Worm (Caenorhabditis elegans) whole organism, midembryonic: ENCODE results near the gene kin-34.

ENCODE experiments used
- T22C8.4 ChIP-seq: fragments of 200-800 bp; sonication (Bioruptor generic); IDR thresholded peaks from 2 replicates; pipeline ENCODE4 v1.3.6; 2022; ENCODE audit warnings: missing genetic modification characterization, missing compliant biosample characterization
- cog-1 ChIP-seq: sonication (generic microtip); optimal IDR thresholded peaks from 2 replicates; lab custom pipeline; 2016; ENCODE audit warnings: missing genetic modification characterization, missing compliant biosample characterization
- flt-1 ChIP-seq: fragments of 200-800 bp; sonication (Bioruptor generic); IDR thresholded peaks from 2 replicates; pipeline ENCODE4 v1.3.6; 2022; ENCODE audit warnings: missing genetic modification characterization, missing compliant biosample characterization
- klf-2 ChIP-seq: fragments of 200-800 bp; sonication (Bioruptor generic); conservative IDR thresholded peaks from 2 replicates; pipeline ENCODE4 v1.3.6; 2022; ENCODE audit warnings: missing genetic modification reagents, missing genetic modification characterization, missing compliant biosample characterization
- med-1 ChIP-seq: sonication (generic microtip); optimal IDR thresholded peaks from 2 replicates; lab custom pipeline; 2017; ENCODE audit warnings: missing genetic modification characterization, mild to moderate bottlenecking, missing compliant biosample characterization, antibody characterized with exemption, missing genetic modification reagents; ENCODE audit not compliant: insufficient read depth
- tab-1 ChIP-seq: fragments of 200-800 bp; sonication (Bioruptor generic); IDR thresholded peaks from 2 replicates; pipeline ENCODE4 v1.3.6; 2022; ENCODE audit warnings: missing genetic modification characterization, missing compliant biosample characterization
- ztf-23 ChIP-seq: fragments of 200-800 bp; sonication (Bioruptor generic); IDR thresholded peaks from 2 replicates; pipeline ENCODE4 v1.3.6; 2022; ENCODE audit warnings: missing genetic modification reagents, missing genetic modification characterization, missing compliant biosample characterization

DNA sequence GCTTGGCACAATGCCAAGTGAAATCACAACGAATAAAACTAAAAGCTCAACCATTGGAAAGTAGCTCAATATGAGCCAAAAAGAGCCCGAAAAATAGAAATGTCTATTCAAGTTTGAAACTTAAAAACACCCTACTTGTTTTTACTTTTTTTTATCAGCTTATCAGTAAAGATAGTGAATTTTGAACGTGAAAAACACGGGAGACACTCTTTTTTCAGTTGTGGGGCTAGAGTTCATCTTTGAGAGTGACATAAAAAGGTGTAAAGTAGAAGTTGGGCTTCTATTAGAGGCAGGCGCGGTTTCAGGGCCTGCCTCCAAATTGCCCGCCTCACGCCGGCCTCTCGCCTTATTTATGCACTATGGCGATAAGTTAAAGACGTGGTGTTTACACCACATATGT is 5.7 kb upstream of the kin-34 start, which contains the start of gene oac-39:
- TF ChIP-seq med-1 (GFP tag; lab: Kevin White, UChicago) (no peak), ztf-23 (GFP tag; lab: Robert Waterston, UW) (no peak), cog-1 (tag; lab: Kevin White, UChicago) (no peak), flt-1 (no peak), T22C8.4 (GFP tag; lab: Robert Waterston, UW) (no peak), tab-1 (no peak), klf-2 (GFP tag; lab: Robert Waterston, UW) (no peak)
